Worm (Caenorhabditis elegans) whole organism, L4 larva: ENCODE measurements around the gene sre-37.

Experiments used
- D1046.2 ChIP-seq: fragments of 200-800 bp; sonication (Bioruptor generic); IDR thresholded peaks from 2 replicates; pipeline ENCODE4 v1.3.6; 2022; ENCODE audit warnings: missing genetic modification characterization, missing compliant biosample characterization
- F26F4.8 ChIP-seq: fragments of 200-800 bp; sonication (Bioruptor generic); conservative IDR thresholded peaks from 2 replicates; pipeline ENCODE4 v1.3.6; 2022; ENCODE audit warnings: missing genetic modification characterization, missing compliant biosample characterization
- F37D6.2 ChIP-seq: sonication (generic microtip); optimal IDR thresholded peaks from 2 replicates; lab custom pipeline; 2016; ENCODE audit warnings: mild to moderate bottlenecking, missing genetic modification characterization, missing compliant biosample characterization
- F49E8.2 ChIP-seq: sonication (generic microtip); optimal IDR thresholded peaks from 2 replicates; lab custom pipeline; 2016; ENCODE audit warnings: missing compliant biosample characterization, mild to moderate bottlenecking, missing genetic modification characterization, borderline replicate concordance
- R02D3.7 ChIP-seq: fragments of 150-350 bp; sonication (generic microtip); optimal IDR thresholded peaks from 3 replicates; lab custom pipeline; 2014; ENCODE audit warnings: missing biosample characterization, missing genetic modification characterization
- Y48G9A.11 ChIP-seq: fragments of 200-800 bp; sonication (Bioruptor generic); IDR thresholded peaks from 2 replicates; pipeline ENCODE4 v1.3.6; 2022; ENCODE audit warnings: missing genetic modification reagents, missing genetic modification characterization, missing compliant biosample characterization
- Y75B8A.6 ChIP-seq: fragments of 200-800 bp; sonication (Bioruptor generic); IDR thresholded peaks from 2 replicates; pipeline ENCODE4 v1.3.6; 2022; ENCODE audit warnings: missing genetic modification reagents, missing genetic modification characterization, missing compliant biosample characterization
- aha-1 ChIP-seq: fragments of 150-350 bp; peaks from one replicate; lab custom pipeline; 2014; ENCODE audit warnings: missing biosample characterization, missing genetic modification characterization
- ama-1 ChIP-seq: fragments of 150-350 bp; optimal IDR thresholded peaks from 2 replicates; lab custom pipeline; 2014; ENCODE audit warnings: inconsistent platforms, mixed read lengths
- attf-4 ChIP-seq: sonication (generic microtip); optimal IDR thresholded peaks from 3 replicates; lab custom pipeline; 2017; ENCODE audit warnings: missing biosample characterization, missing genetic modification characterization
- ceh-32 ChIP-seq: sonication (generic microtip); optimal IDR thresholded peaks from 2 replicates; lab custom pipeline; 2016; ENCODE audit warnings: mild to moderate bottlenecking, missing genetic modification characterization, missing compliant biosample characterization; ENCODE audit not compliant: poor library complexity
- ceh-82 ChIP-seq: sonication (generic microtip); optimal IDR thresholded peaks from 2 replicates; lab custom pipeline; 2017; ENCODE audit warnings: missing biosample characterization, missing genetic modification characterization
- cey-2 ChIP-seq: sonication (generic microtip); optimal IDR thresholded peaks from 3 replicates; lab custom pipeline; 2017; ENCODE audit warnings: missing genetic modification characterization, mild to moderate bottlenecking, missing compliant biosample characterization, antibody characterized with exemption, borderline replicate concordance; ENCODE audit not compliant: insufficient read depth
- ctbp-1 ChIP-seq: fragments of 200-800 bp; sonication (Bioruptor generic); IDR thresholded peaks from 2 replicates; pipeline ENCODE4 v1.3.6; 2022; ENCODE audit warnings: missing genetic modification reagents, missing genetic modification characterization, missing compliant biosample characterization
- daf-12 ChIP-seq: fragments of 150-350 bp; optimal IDR thresholded peaks from 2 replicates; lab custom pipeline; 2014; ENCODE audit warnings: missing biosample characterization, missing genetic modification reagents, missing genetic modification characterization
- daf-16 ChIP-seq, 3 experiments: sonication (generic microtip); optimal IDR thresholded peaks; 2 replicates each; lab custom pipeline; 2016 to 2017; ENCODE audit warnings: missing genetic modification characterization in 3 of 3, missing genetic modification reagents in 3 of 3, mild to moderate bottlenecking in 2 of 3, missing compliant biosample characterization in 2 of 3, missing biosample characterization in 1 of 3, moderate library complexity in 1 of 3
- daf-8 ChIP-seq: fragments of 200-800 bp; sonication (Bioruptor generic); IDR thresholded peaks from 2 replicates; pipeline ENCODE4 v1.3.6; 2022; ENCODE audit warnings: missing genetic modification characterization, missing compliant biosample characterization
- dmd-6 ChIP-seq: fragments of 200-800 bp; sonication (Bioruptor generic); IDR thresholded peaks from 2 replicates; pipeline ENCODE4 v1.3.6; 2022; ENCODE audit warnings: missing genetic modification reagents, missing genetic modification characterization, missing compliant biosample characterization
- dmd-8 ChIP-seq: fragments of 200-800 bp; sonication (Bioruptor generic); IDR thresholded peaks from 2 replicates; pipeline ENCODE4 v1.3.6; 2022; ENCODE audit warnings: missing genetic modification characterization, missing compliant biosample characterization
- dmd-9 ChIP-seq: fragments of 200-800 bp; sonication (Bioruptor generic); IDR thresholded peaks from 2 replicates; pipeline ENCODE4 v1.3.6; 2022; ENCODE audit warnings: missing genetic modification reagents, missing genetic modification characterization, missing compliant biosample characterization
- egl-27 ChIP-seq: sonication (generic microtip); optimal IDR thresholded peaks from 3 replicates; lab custom pipeline; 2017; ENCODE audit warnings: missing biosample characterization, missing genetic modification reagents, missing genetic modification characterization
- fos-1 ChIP-seq: fragments of 150-350 bp; optimal IDR thresholded peaks from 2 replicates; lab custom pipeline; 2014; ENCODE audit warnings: missing biosample characterization, missing genetic modification characterization
- gei-8 ChIP-seq: fragments of 200-800 bp; sonication (Bioruptor generic); optimal IDR thresholded peaks from 2 replicates; lab custom pipeline; 2018; ENCODE audit warnings: mild to moderate bottlenecking, missing genetic modification characterization, missing compliant biosample characterization
- hif-1 ChIP-seq, 2 experiments: sonication (generic microtip); optimal IDR thresholded peaks; 2 replicates each; lab custom pipeline; 2016 to 2017; ENCODE audit warnings: missing compliant biosample characterization in 2 of 2, missing genetic modification characterization in 2 of 2, missing genetic modification reagents in 2 of 2, missing genotype in 2 of 2, mild to moderate bottlenecking in 1 of 2
- hlh-30 ChIP-seq: sonication (generic microtip); optimal IDR thresholded peaks from 2 replicates; lab custom pipeline; 2017; ENCODE audit warnings: antibody characterized with exemption, mild to moderate bottlenecking, missing genetic modification characterization, missing compliant biosample characterization; ENCODE audit not compliant: insufficient read depth
- jun-1 ChIP-seq: fragments of 150-350 bp; optimal IDR thresholded peaks from 2 replicates; lab custom pipeline; 2014; ENCODE audit warnings: missing biosample characterization, missing genetic modification reagents, missing genetic modification characterization
- lin-1 ChIP-seq: fragments of 200-800 bp; sonication (Bioruptor generic); IDR thresholded peaks from 2 replicates; pipeline ENCODE4 v1.3.6; 2022; ENCODE audit warnings: missing genetic modification reagents, missing genetic modification characterization, missing compliant biosample characterization
- lin-13 ChIP-seq: fragments of 150-350 bp; optimal IDR thresholded peaks from 2 replicates; lab custom pipeline; 2014; ENCODE audit warnings: missing biosample characterization, missing genetic modification reagents, missing genetic modification characterization
- lsy-2 ChIP-seq, 2 experiments: fragments of 150-350 bp in 1 of 2; sonication (generic microtip) in 1 of 2; optimal IDR thresholded peaks; 2 replicates each; lab custom pipeline; 2014 to 2017; ENCODE audit warnings: missing biosample characterization in 2 of 2, missing genetic modification characterization in 2 of 2
- madf-5 ChIP-seq, 2 experiments: fragments of 200-800 bp; sonication (Bioruptor generic); IDR thresholded peaks; 2 replicates each; pipeline ENCODE4 v1.3.6; 2022; ENCODE audit warnings: missing compliant biosample characterization in 2 of 2, missing genetic modification characterization in 2 of 2
- mdt-29 ChIP-seq: fragments of 200-800 bp; sonication (Bioruptor generic); IDR thresholded peaks from 2 replicates; pipeline ENCODE4 v1.3.6; 2022; ENCODE audit warnings: missing genetic modification reagents, missing genetic modification characterization, missing compliant biosample characterization
- mep-1 ChIP-seq: fragments of 150-350 bp; sonication (generic microtip); optimal IDR thresholded peaks from 3 replicates; lab custom pipeline; 2014; ENCODE audit warnings: missing biosample characterization, missing genetic modification characterization
- nhr-102 ChIP-seq: sonication (generic microtip); optimal IDR thresholded peaks from 2 replicates; lab custom pipeline; 2016; ENCODE audit warnings: mild to moderate bottlenecking, missing genetic modification characterization, moderate library complexity, missing compliant biosample characterization
- nhr-237 ChIP-seq: sonication (generic microtip); optimal IDR thresholded peaks from 2 replicates; lab custom pipeline; 2017; ENCODE audit warnings: missing biosample characterization, missing genetic modification characterization
- nhr-41 ChIP-seq: fragments of 200-800 bp; sonication (Bioruptor generic); IDR thresholded peaks from 2 replicates; pipeline ENCODE4 v1.3.6; 2022; ENCODE audit warnings: missing genetic modification reagents, missing genetic modification characterization, missing compliant biosample characterization
- nhr-42 ChIP-seq: fragments of 200-800 bp; sonication (Bioruptor generic); IDR thresholded peaks from 2 replicates; pipeline ENCODE4 v1.3.6; 2022; ENCODE audit warnings: missing genetic modification characterization, missing compliant biosample characterization
- nhr-76 ChIP-seq: fragments of 150-350 bp; optimal IDR thresholded peaks from 2 replicates; lab custom pipeline; 2014; ENCODE audit warnings: missing biosample characterization, missing genetic modification characterization
- nhr-77 ChIP-seq: fragments of 150-350 bp; optimal IDR thresholded peaks from 2 replicates; lab custom pipeline; 2014; ENCODE audit warnings: missing biosample characterization, missing genetic modification characterization
- pqm-1 ChIP-seq: sonication (generic microtip); optimal IDR thresholded peaks from 2 replicates; lab custom pipeline; 2017; ENCODE audit warnings: missing biosample characterization, missing genetic modification characterization
- rbr-2 ChIP-seq: sonication (generic microtip); optimal IDR thresholded peaks from 2 replicates; lab custom pipeline; 2016; ENCODE audit warnings: missing genotype, missing genetic modification characterization, missing compliant biosample characterization
- saeg-2 ChIP-seq: fragments of 200-800 bp; sonication (Bioruptor generic); IDR thresholded peaks from 2 replicates; pipeline ENCODE4 v1.3.6; 2022; ENCODE audit warnings: missing genetic modification reagents, missing genetic modification characterization, missing compliant biosample characterization
- sdz-12 ChIP-seq: fragments of 200-800 bp; sonication (Bioruptor generic); optimal IDR thresholded peaks from 2 replicates; lab custom pipeline; 2018; ENCODE audit warnings: mild to moderate bottlenecking, missing genetic modification characterization, missing compliant biosample characterization
- snpc-1.2 ChIP-seq: fragments of 200-800 bp; sonication (Bioruptor generic); IDR thresholded peaks from 2 replicates; pipeline ENCODE4 v1.3.6; 2022; ENCODE audit warnings: missing genetic modification reagents, missing genetic modification characterization, missing compliant biosample characterization
- spr-1 ChIP-seq: sonication (generic microtip); optimal IDR thresholded peaks from 2 replicates; lab custom pipeline; 2016; ENCODE audit warnings: mild to moderate bottlenecking, missing genetic modification characterization, missing compliant biosample characterization
- tag-97 ChIP-seq: fragments of 200-800 bp; sonication (Bioruptor generic); IDR thresholded peaks from 2 replicates; pipeline ENCODE4 v1.3.6; 2022; ENCODE audit warnings: missing genetic modification characterization, missing compliant biosample characterization
- unc-130 ChIP-seq: sonication (generic microtip); optimal IDR thresholded peaks from 2 replicates; lab custom pipeline; 2016; ENCODE audit warnings: missing genetic modification reagents, missing genetic modification characterization, missing compliant biosample characterization
- vab-7 ChIP-seq: fragments of 200-800 bp; sonication (Bioruptor generic); IDR thresholded peaks from 2 replicates; pipeline ENCODE4 v1.3.6; 2022; ENCODE audit warnings: missing genetic modification reagents, missing genetic modification characterization, missing compliant biosample characterization
- zag-1 ChIP-seq: fragments of 150-350 bp; optimal IDR thresholded peaks from 2 replicates; lab custom pipeline; 2014; ENCODE audit warnings: missing biosample characterization, missing genetic modification characterization
- zfp-3 ChIP-seq: fragments of 200-800 bp; sonication (Bioruptor generic); conservative IDR thresholded peaks from 2 replicates; pipeline ENCODE4 v1.3.6; 2022; ENCODE audit warnings: missing genetic modification reagents, missing genetic modification characterization, missing compliant biosample characterization
- zip-11 ChIP-seq: fragments of 200-800 bp; sonication (Bioruptor generic); IDR thresholded peaks from 2 replicates; pipeline ENCODE4 v1.3.6; 2022; ENCODE audit warnings: missing genetic modification characterization, missing compliant biosample characterization
- zip-2 ChIP-seq: fragments of 150-350 bp; optimal IDR thresholded peaks from 2 replicates; lab custom pipeline; 2014; ENCODE audit warnings: missing biosample characterization, missing genetic modification characterization
- ztf-11 ChIP-seq: fragments of 150-350 bp; optimal IDR thresholded peaks from 2 replicates; lab custom pipeline; 2014; ENCODE audit warnings: missing biosample characterization, missing genetic modification characterization
- ztf-7 ChIP-seq: fragments of 150-350 bp; optimal IDR thresholded peaks from 2 replicates; lab custom pipeline; 2014; ENCODE audit warnings: missing biosample characterization, missing genetic modification characterization

The sre-37 gene

ce11 chrII:12459422-12459821, 6.2 kb upstream of the sre-37 start, which contains the start of gene tag-281 (continued):
- no peak for TF ChIP-seq saeg-2 (GFP tag; lab: Robert Waterston, UW)
- TF ChIP-seq ama-1 = no peak
- no peak for TF ChIP-seq dmd-8 (GFP tag; lab: Robert Waterston, UW)
- no peak for TF ChIP-seq vab-7 (GFP tag; lab: Robert Waterston, UW)
- no peak for TF ChIP-seq cey-2 (tag; lab: Kevin White, UChicago)
- TF ChIP-seq unc-130 = no peak
- no peak for TF ChIP-seq nhr-42 (GFP tag; lab: Robert Waterston, UW)
- no peak for TF ChIP-seq pqm-1
- TF ChIP-seq jun-1 (tag; lab: Kevin White, UChicago) = no peak
- no peak for TF ChIP-seq ctbp-1 (GFP tag; lab: Robert Waterston, UW)
- TF ChIP-seq spr-1 (tag; lab: Kevin White, UChicago) = no peak
- TF ChIP-seq daf-12 = no peak
- no peak for TF ChIP-seq nhr-76 (tag; lab: Kevin White, UChicago)
- TF ChIP-seq zfp-3 = peak; percentile 60; the same call in 1 of the 2 replicates
- no peak for TF ChIP-seq R02D3.7 (tag; lab: Kevin White, UChicago)
- TF ChIP-seq lsy-2 (tag; optimal IDR thresholded peaks at IDR 0.05; lab: Kevin White, UChicago) = peak in 1 of 2 experiments; percentile 90
- peak; percentile 51 for TF ChIP-seq dmd-6 (GFP tag; lab: Robert Waterston, UW)
- TF ChIP-seq rbr-2 (tag; lab: Kevin White, UChicago) = peak; percentile 52
- TF ChIP-seq Y75B8A.6 (GFP tag; lab: Robert Waterston, UW) = no peak
- no peak for TF ChIP-seq gei-8 (GFP tag; lab: Kevin White, UChicago)
- peak in 1 of 2 experiments; percentile 59 for TF ChIP-seq hif-1 (tag; optimal IDR thresholded peaks at IDR 0.05; lab: Kevin White, UChicago)
- TF ChIP-seq F26F4.8 (GFP tag; lab: Robert Waterston, UW) = no peak
- TF ChIP-seq madf-5 (GFP tag; IDR thresholded peaks at IDR 0.05; lab: Robert Waterston, UW) = no peak
- TF ChIP-seq fos-1 = no peak
- TF ChIP-seq Y48G9A.11 (GFP tag; lab: Robert Waterston, UW) = no peak
- TF ChIP-seq dmd-9 (GFP tag; lab: Robert Waterston, UW) = 0 out of 2 replicates have a peak, but pooled peaks have one; percentile 50
- no peak for TF ChIP-seq mep-1
- TF ChIP-seq hlh-30 (tag; lab: Kevin White, UChicago) = no peak
- TF ChIP-seq D1046.2 = no peak
- no peak for TF ChIP-seq ztf-7 (tag; lab: Kevin White, UChicago)
- no peak for TF ChIP-seq egl-27
- TF ChIP-seq attf-4 (tag; lab: Kevin White, UChicago) = no peak
- TF ChIP-seq tag-97 = no peak
- no peak for TF ChIP-seq ceh-32 (tag; lab: Kevin White, UChicago)
- TF ChIP-seq snpc-1.2 = no peak
- TF ChIP-seq lin-13 (GFP tag; lab: Kevin White, UChicago) = peak; percentile 66
- TF ChIP-seq nhr-77 (tag; lab: Kevin White, UChicago) = no peak
- TF ChIP-seq F49E8.2 (tag; lab: Kevin White, UChicago) = no peak
- TF ChIP-seq nhr-41 (GFP tag; lab: Robert Waterston, UW) = no peak
- no peak for TF ChIP-seq ztf-11 (tag; lab: Kevin White, UChicago)
- no peak for TF ChIP-seq nhr-102 (tag; lab: Kevin White, UChicago)
- TF ChIP-seq daf-16 (GFP tag; optimal IDR thresholded peaks at IDR 0.05; lab: Kevin White, UChicago) = no peak
- TF ChIP-seq daf-16 (tag; optimal IDR thresholded peaks at IDR 0.05; lab: Kevin White, UChicago) = no peak
- no peak for TF ChIP-seq lin-1 (GFP tag; lab: Robert Waterston, UW)
- TF ChIP-seq aha-1 (tag; lab: Kevin White, UChicago) = no peak
- TF ChIP-seq ceh-82 (tag; lab: Kevin White, UChicago) = no peak
- TF ChIP-seq sdz-12 (GFP tag; lab: Kevin White, UChicago) = no peak
- TF ChIP-seq F37D6.2 (tag; lab: Kevin White, UChicago) = no peak
- no peak for TF ChIP-seq zip-11 (GFP tag; lab: Robert Waterston, UW)
- TF ChIP-seq nhr-237 (tag; lab: Kevin White, UChicago) = no peak
- TF ChIP-seq zag-1 (tag; lab: Kevin White, UChicago) = no peak
- TF ChIP-seq zip-2 (tag; lab: Kevin White, UChicago) = no peak
- TF ChIP-seq daf-8 (GFP tag; lab: Robert Waterston, UW) = no peak
- no peak for TF ChIP-seq mdt-29 (GFP tag; lab: Robert Waterston, UW)
